Worm (Caenorhabditis elegans): ENCODE measurements around the gene popl-1.

DNA sequence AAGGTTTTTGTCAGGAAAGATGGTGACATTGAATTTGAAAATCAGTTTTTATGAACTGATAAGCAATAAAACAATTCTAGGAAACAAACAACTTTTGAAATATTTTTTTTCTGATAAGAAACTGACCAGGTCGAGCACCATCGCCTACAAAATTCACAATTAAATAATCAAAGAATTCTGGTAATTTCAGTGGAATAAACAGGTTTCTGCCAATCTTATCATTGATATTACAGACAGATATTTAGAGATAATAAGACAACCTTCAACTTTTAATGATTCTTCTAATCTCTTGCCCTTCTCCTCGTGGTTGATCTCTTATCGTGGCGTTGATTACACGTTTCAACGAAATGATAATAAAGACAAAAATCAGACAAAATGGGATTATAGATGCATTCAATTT, 34.4 kb downstream of the popl-1 start:
- TF ChIP-seq tag-97 (GFP tag; IDR thresholded peaks at IDR 0.05) (no peak), ces-1 (GFP tag; optimal IDR thresholded peaks at IDR 0.05) (no peak), nhr-48 (tag; optimal IDR thresholded peaks at IDR 0.05) (peak; percentile 76), mep-1 (tag; optimal IDR thresholded peaks at IDR 0.05) (no peak), fos-1 (tag; optimal IDR thresholded peaks at IDR 0.05) (no peak)

All from whole organism, L4 larva.